Fruit fly (Drosophila melanogaster) whole organism, embryonic: ENCODE results near the gene Pfas.

Source experiments
- Atf6 ChIP-seq: fragments of 200-800 bp; sonication (Bioruptor generic); IDR thresholded peaks from 2 replicates; pipeline ENCODE4 v1.3.6; 2022; ENCODE audit warnings: missing biosample characterization, missing genetic modification characterization
- Awh ChIP-seq: fragments of 200-800 bp; sonication (Bioruptor generic); IDR thresholded peaks from 2 replicates; pipeline ENCODE4, ENCODE4 v1.3.6; 2022; ENCODE audit warnings: missing biosample characterization, missing genetic modification characterization
- Bdp1 ChIP-seq: fragments of 200-800 bp; sonication (Bioruptor generic); optimal IDR thresholded peaks from 3 replicates; lab custom pipeline; 2016; ENCODE audit warnings: missing biosample characterization, missing genetic modification characterization
- Bgb ChIP-seq: fragments of 200-800 bp; sonication (Bioruptor generic); IDR thresholded peaks from 2 replicates; pipeline ENCODE4 v1.3.6; 2022; ENCODE audit warnings: missing biosample characterization, missing genetic modification characterization; ENCODE audit not compliant: partially characterized antibody
- CG11504 ChIP-seq: fragments of 200-800 bp; sonication (Bioruptor generic); optimal IDR thresholded peaks from 3 replicates; lab custom pipeline; 2019; ENCODE audit warnings: missing biosample characterization, mild to moderate bottlenecking, missing genetic modification characterization, moderate library complexity
- CG13287 ChIP-seq: fragments of 200-800 bp; sonication (Bioruptor generic); IDR thresholded peaks from 2 replicates; pipeline ENCODE4 v1.3.6; 2022; ENCODE audit warnings: missing biosample characterization, missing genetic modification characterization; ENCODE audit not compliant: partially characterized antibody
- CG15479 ChIP-seq: fragments of 200-800 bp; sonication (Bioruptor generic); optimal IDR thresholded peaks from 3 replicates; lab custom pipeline; 2019; ENCODE audit warnings: missing biosample characterization, mild to moderate bottlenecking, missing genetic modification characterization, moderate library complexity
- CG17612 ChIP-seq: fragments of 200-800 bp; sonication (Bioruptor generic); IDR thresholded peaks from 2 replicates; pipeline ENCODE4 v1.3.6; 2022; ENCODE audit warnings: missing biosample characterization, missing genetic modification characterization
- CG18599 ChIP-seq: fragments of 200-800 bp; sonication (Bioruptor generic); optimal IDR thresholded peaks from 3 replicates; lab custom pipeline; 2017; ENCODE audit warnings: missing biosample characterization, missing genetic modification characterization, mild to moderate bottlenecking, moderate library complexity, missing genetic modification reagents
- CG30020 ChIP-seq: fragments of 200-800 bp; optimal IDR thresholded peaks from 2 replicates; lab custom pipeline; 2019; ENCODE audit warnings: missing biosample characterization, mild to moderate bottlenecking, missing genetic modification characterization, moderate library complexity
- CG34422 ChIP-seq: fragments of 200-800 bp; sonication (Bioruptor generic); IDR thresholded peaks from 3 replicates; pipeline ENCODE4 v1.3.6; 2022; ENCODE audit warnings: missing biosample characterization, missing genetic modification characterization
- CG4707 ChIP-seq: fragments of 200-800 bp; sonication (Bioruptor generic); optimal IDR thresholded peaks from 2 replicates; lab custom pipeline; 2018; ENCODE audit warnings: missing biosample characterization, mild to moderate bottlenecking, missing genetic modification characterization, moderate library complexity
- CG7372 ChIP-seq: fragments of 200-800 bp; sonication (Bioruptor generic); IDR thresholded peaks from 2 replicates; pipeline ENCODE4 v1.3.6; 2022; ENCODE audit warnings: missing biosample characterization, missing genetic modification characterization
- CG7786 ChIP-seq: fragments of 200-800 bp; sonication (Bioruptor generic); optimal IDR thresholded peaks from 2 replicates; lab custom pipeline; 2016; ENCODE audit warnings: missing biosample characterization, missing genetic modification characterization
- D ChIP-seq, 2 experiments: fragments of 200-800 bp in 1 of 2; fragments of >200 bp in 1 of 2; sonication (Bioruptor generic) in 1 of 2; optimal IDR thresholded peaks; 2 replicates in 1 of 2; 3 replicates in 1 of 2; lab custom pipeline; 2017; ENCODE audit warnings: mild to moderate bottlenecking in 1 of 2, missing biosample characterization in 1 of 2, missing genetic modification characterization in 1 of 2, missing genetic modification reagents in 1 of 2
- Deaf1 ChIP-seq: fragments of 200-800 bp; optimal IDR thresholded peaks from 3 replicates; lab custom pipeline; 2019; ENCODE audit warnings: missing biosample characterization, mild to moderate bottlenecking, missing genetic modification characterization, moderate library complexity
- Dfd ChIP-seq, 2 experiments: fragments of >200 bp; optimal IDR thresholded peaks; 2 replicates each; lab custom pipeline; 2017; ENCODE audit warnings: missing biosample characterization in 2 of 2, missing genetic modification characterization in 2 of 2
- Dp ChIP-seq: fragments of 200-800 bp; sonication (Bioruptor generic); optimal IDR thresholded peaks from 2 replicates; lab custom pipeline; 2018; ENCODE audit warnings: missing biosample characterization, mild to moderate bottlenecking, missing genetic modification characterization, moderate library complexity
- Eip74EF ChIP-seq, 2 experiments: fragments of 200-800 bp in 1 of 2; fragments of >200 bp in 1 of 2; sonication (Bioruptor generic) in 1 of 2; optimal IDR thresholded peaks; 2 replicates each; lab custom pipeline; 2017 to 2019; ENCODE audit warnings: missing biosample characterization in 2 of 2, missing genetic modification characterization in 2 of 2, mild to moderate bottlenecking in 1 of 2, moderate library complexity in 1 of 2
- Gsc ChIP-seq: fragments of 200-800 bp; sonication (Bioruptor generic); IDR thresholded peaks from 2 replicates; pipeline ENCODE4 v1.3.6; 2022; ENCODE audit warnings: missing biosample characterization, missing genetic modification characterization
- H15 ChIP-seq: fragments of 200-800 bp; sonication (Bioruptor generic); IDR thresholded peaks from 3 replicates; pipeline ENCODE4 v1.3.6; 2022; ENCODE audit warnings: missing biosample characterization, missing genetic modification characterization
- HLH3B ChIP-seq: fragments of 200-800 bp; sonication (Bioruptor generic); IDR thresholded peaks from 2 replicates; pipeline ENCODE4 v1.3.6; 2022; ENCODE audit warnings: missing biosample characterization, missing genetic modification characterization
- Hmr ChIP-seq: fragments of 200-800 bp; sonication (Bioruptor generic); optimal IDR thresholded peaks from 3 replicates; lab custom pipeline; 2017; ENCODE audit warnings: mild to moderate bottlenecking, missing biosample characterization, missing genetic modification reagents, missing genetic modification characterization
- Hr39 ChIP-seq: fragments of >200 bp; optimal IDR thresholded peaks from 2 replicates; lab custom pipeline; 2017
- Hr51 ChIP-seq, 2 experiments: fragments of 200-800 bp; sonication (Bioruptor generic); optimal IDR thresholded peaks; 2 replicates in 1 of 2; 3 replicates in 1 of 2; lab custom pipeline; 2016 to 2018; ENCODE audit warnings: missing biosample characterization in 2 of 2, missing genetic modification characterization in 2 of 2, mild to moderate bottlenecking in 1 of 2, moderate library complexity in 1 of 2
- Mad ChIP-seq: fragments of 200-800 bp; sonication (Bioruptor generic); optimal IDR thresholded peaks from 2 replicates; lab custom pipeline; 2016; ENCODE audit warnings: missing biosample characterization, missing genetic modification characterization
- Max ChIP-seq: fragments of 200-800 bp; sonication (Bioruptor generic); optimal IDR thresholded peaks from 2 replicates; lab custom pipeline; 2016; ENCODE audit warnings: missing biosample characterization, mild to moderate bottlenecking, missing genetic modification characterization
- Med ChIP-seq: fragments of 200-800 bp; sonication (Bioruptor generic); peaks from one replicate; lab custom pipeline; 2016; ENCODE audit warnings: missing biosample characterization, missing genetic modification characterization, mild to moderate bottlenecking, inconsistent platforms, moderate library complexity
- NfI ChIP-seq: fragments of 200-800 bp; sonication (Bioruptor generic); optimal IDR thresholded peaks from 3 replicates; lab custom pipeline; 2018; ENCODE audit warnings: missing biosample characterization, mild to moderate bottlenecking, missing genetic modification characterization, moderate library complexity
- Opbp ChIP-seq: fragments of 200-800 bp; sonication (Bioruptor generic); IDR thresholded peaks from 3 replicates; pipeline ENCODE4 v1.3.6; 2022; ENCODE audit warnings: missing biosample characterization, missing genetic modification characterization; ENCODE audit not compliant: partially characterized antibody
- Tbp ChIP-seq: fragments of >200 bp; optimal IDR thresholded peaks from 2 replicates; lab custom pipeline; 2018; ENCODE audit warnings: missing biosample characterization, missing genetic modification characterization
- Usf ChIP-seq: fragments of 200-800 bp; sonication (Bioruptor generic); optimal IDR thresholded peaks from 2 replicates; lab custom pipeline; 2017; ENCODE audit warnings: missing genotype, missing biosample characterization, missing genetic modification characterization
- Xbp1 ChIP-seq: fragments of 200-800 bp; sonication (Bioruptor generic); optimal IDR thresholded peaks from 3 replicates; lab custom pipeline; 2016; ENCODE audit warnings: missing biosample characterization, mild to moderate bottlenecking, missing genetic modification characterization
- amos ChIP-seq: fragments of 200-800 bp; sonication (Bioruptor generic); IDR thresholded peaks from 2 replicates; pipeline ENCODE4 v1.3.6; 2022; ENCODE audit warnings: missing biosample characterization, missing genetic modification characterization; ENCODE audit not compliant: partially characterized antibody
- cato ChIP-seq: fragments of 200-800 bp; sonication (Bioruptor generic); optimal IDR thresholded peaks from 2 replicates; lab custom pipeline; 2016; ENCODE audit warnings: missing biosample characterization, missing genetic modification characterization, borderline replicate concordance
- dan ChIP-seq: fragments of 200-800 bp; sonication (Bioruptor generic); IDR thresholded peaks from 2 replicates; pipeline ENCODE4 v1.3.6; 2022; ENCODE audit warnings: missing biosample characterization, missing genetic modification characterization
- dmrt11E ChIP-seq: fragments of 200-800 bp; sonication (Bioruptor generic); optimal IDR thresholded peaks from 3 replicates; lab custom pipeline; 2018; ENCODE audit warnings: missing biosample characterization, mild to moderate bottlenecking, missing genetic modification characterization, moderate library complexity
- fu2 ChIP-seq: fragments of 200-800 bp; sonication (Bioruptor generic); optimal IDR thresholded peaks from 2 replicates; lab custom pipeline; 2016; ENCODE audit warnings: missing biosample characterization, missing genetic modification characterization
- hb ChIP-seq: fragments of 200-800 bp; sonication (Bioruptor generic); IDR thresholded peaks from 3 replicates; pipeline ENCODE4 v1.3.6; 2022; ENCODE audit warnings: missing biosample characterization, missing genetic modification characterization; ENCODE audit not compliant: partially characterized antibody
- hth ChIP-seq: fragments of >200 bp; optimal IDR thresholded peaks from 2 replicates; lab custom pipeline; 2017; ENCODE audit warnings: inconsistent platforms
- oc ChIP-seq: fragments of 200-800 bp; sonication (Bioruptor generic); optimal IDR thresholded peaks from 2 replicates; lab custom pipeline; 2018; ENCODE audit warnings: missing biosample characterization, mild to moderate bottlenecking, missing genetic modification characterization, moderate library complexity
- rib ChIP-seq: fragments of 200-800 bp; sonication (Bioruptor generic); IDR thresholded peaks from 2 replicates; pipeline ENCODE4 v1.3.6; 2022; ENCODE audit warnings: missing biosample characterization, missing genetic modification characterization
- scrt ChIP-seq: fragments of 200-800 bp; sonication (Bioruptor generic); optimal IDR thresholded peaks from 2 replicates; lab custom pipeline; 2018; ENCODE audit warnings: missing biosample characterization, mild to moderate bottlenecking, missing genetic modification characterization, moderate library complexity
- sens-2 ChIP-seq: fragments of 200-800 bp; sonication (Bioruptor generic); IDR thresholded peaks from 2 replicates; pipeline ENCODE4 v1.3.6; 2022; ENCODE audit warnings: missing biosample characterization, missing genetic modification characterization
- sug ChIP-seq: fragments of 200-800 bp; optimal IDR thresholded peaks from 2 replicates; lab custom pipeline; 2019; ENCODE audit warnings: missing biosample characterization, mild to moderate bottlenecking, missing genetic modification characterization, moderate library complexity
- vvl ChIP-seq: fragments of 200-800 bp; sonication (Bioruptor generic); IDR thresholded peaks from 2 replicates; pipeline ENCODE4 v1.3.6; 2022; ENCODE audit warnings: missing biosample characterization, missing genetic modification characterization
- z ChIP-seq: fragments of 200-800 bp; sonication (Bioruptor generic); IDR thresholded peaks from 3 replicates; pipeline ENCODE4 v1.3.6; 2022; ENCODE audit warnings: missing biosample characterization, missing genetic modification characterization
- zen ChIP-seq: fragments of 200-800 bp; sonication (Bioruptor generic); optimal IDR thresholded peaks from 3 replicates; lab custom pipeline; 2018; ENCODE audit warnings: missing biosample characterization, mild to moderate bottlenecking, missing genetic modification characterization, moderate library complexity
- zf30C ChIP-seq: fragments of 200-800 bp; sonication (Bioruptor generic); optimal IDR thresholded peaks from 3 replicates; lab custom pipeline; 2018; ENCODE audit warnings: missing biosample characterization, mild to moderate bottlenecking, missing genetic modification characterization

Pfas gene

dm6 chr2L:6065823-6066222 lies 20.0 kb upstream of the Pfas start, which contains the start of the genes Fbw5 and CG9147 (continued):
- TF ChIP-seq Opbp (peak; percentile 57; the same call in 2 of the 3 replicates), zf30C (GFP tag; lab: Kevin White, UChicago) (no peak), CG7786 (GFP tag; lab: Kevin White, UChicago) (peak; percentile 99), dmrt11E (tag; lab: Kevin White, UChicago) (peak; percentile 100), CG30020 (tag; lab: Kevin White, UChicago) (peak; percentile 92), z (GFP tag; lab: Robert Waterston, UW) (peak; percentile 86), CG13287 (peak; percentile 81), Bdp1 (GFP tag; lab: Kevin White, UChicago) (peak; percentile 96), sens-2 (GFP tag; lab: Robert Waterston, UW) (peak; percentile 99), scrt (GFP tag; lab: Kevin White, UChicago) (peak; percentile 97), D (optimal IDR thresholded peaks at IDR 0.05; lab: Kevin White, UChicago) (no peak), D (GFP tag; optimal IDR thresholded peaks at IDR 0.05; lab: Kevin White, UChicago) (peak; percentile 99), zen (tag; lab: Kevin White, UChicago) (peak; percentile 99), CG7372 (GFP tag; lab: Robert Waterston, UW) (peak; percentile 99), hb (GFP tag; lab: Robert Waterston, UW) (no peak), Hmr (GFP tag; lab: Kevin White, UChicago) (peak; percentile 100), Xbp1 (GFP tag; lab: Kevin White, UChicago) (peak; percentile 100), Bgb (GFP tag; lab: Robert Waterston, UW) (peak; percentile 58; the same call in 1 of the 2 replicates), rib (peak; percentile 99), vvl (GFP tag; lab: Robert Waterston, UW) (peak; percentile 100), CG11504 (tag; lab: Kevin White, UChicago) (peak; percentile 99), CG17612 (GFP tag; lab: Robert Waterston, UW) (peak; percentile 96), hth (lab: Kevin White, UChicago) (no peak), amos (GFP tag; lab: Robert Waterston, UW) (peak; percentile 52; the same call in 1 of the 2 replicates), Atf6 (peak; percentile 100), HLH3B (GFP tag; lab: Robert Waterston, UW) (peak; percentile 100), Hr39 (lab: Kevin White, UChicago) (no peak), CG4707 (GFP tag; lab: Kevin White, UChicago) (peak; percentile 98), Deaf1 (peak; percentile 92), Dfd (GFP tag; optimal IDR thresholded peaks at IDR 0.05; lab: Kevin White, UChicago) (no peak), Awh (peak; percentile 99), Usf (peak; percentile 99), Med (GFP tag; lab: Kevin White, UChicago) (peak; percentile 100), Gsc (peak; percentile 96; the same call in 1 of the 2 replicates), NfI (GFP tag; lab: Kevin White, UChicago) (peak; percentile 100), Tbp (GFP tag; lab: Kevin White, UChicago) (no peak), Max (GFP tag; lab: Kevin White, UChicago) (peak; percentile 100), dan (GFP tag; lab: Robert Waterston, UW) (peak; percentile 95), oc (tag; lab: Kevin White, UChicago) (peak; percentile 100), cato (GFP tag; lab: Kevin White, UChicago) (peak; percentile 99), Eip74EF (GFP tag; optimal IDR thresholded peaks at IDR 0.05; lab: Kevin White, UChicago) (peak in 1 of 2 experiments; percentile 100), sug (peak; percentile 98), CG18599 (GFP tag; lab: Kevin White, UChicago) (peak; percentile 99), Hr51 (GFP tag; optimal IDR thresholded peaks at IDR 0.05; lab: Kevin White, UChicago) (peak; percentile 99 to 100), Dp (GFP tag; lab: Kevin White, UChicago) (peak; percentile 62), CG15479 (GFP tag; lab: Kevin White, UChicago) (peak; percentile 80), fu2 (GFP tag; lab: Kevin White, UChicago) (peak; percentile 99), H15 (GFP tag; lab: Robert Waterston, UW) (peak; percentile 99), Mad (GFP tag; lab: Kevin White, UChicago) (peak; percentile 99), CG34422 (GFP tag; lab: Robert Waterston, UW) (peak; percentile 99)
